Worm (Caenorhabditis elegans): ENCODE results near the gene srx-125.
A peak's percentile ranks its signal among the peaks of the same experiment; 100 is the strongest.

The srx-125 gene

DNA sequence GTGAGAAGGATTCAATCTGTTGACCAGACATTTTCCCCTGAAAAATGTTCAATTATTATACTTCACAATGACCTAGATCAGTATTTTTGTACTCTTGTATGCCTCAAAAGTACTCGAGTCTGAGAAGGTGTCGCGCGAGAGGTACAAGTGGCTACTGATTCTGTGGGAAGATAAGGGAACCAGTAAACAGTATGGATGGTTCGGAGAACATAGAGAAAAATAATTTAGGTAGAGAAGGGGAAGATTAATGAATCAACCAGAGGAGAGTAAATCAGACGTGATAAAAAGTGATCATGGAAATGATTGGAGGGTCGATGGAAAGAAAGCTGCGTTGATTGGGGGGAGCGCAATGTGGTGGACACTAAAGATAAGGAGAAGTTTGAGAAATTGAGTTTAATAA lies 22.3 kb downstream of the srx-125 start (continued):
- TF ChIP-seq F13H6.1 (tag; optimal IDR thresholded peaks at IDR 0.05) (no peak), aly-2 (tag; optimal IDR thresholded peaks at IDR 0.05) (no peak), nhr-21 (tag; optimal IDR thresholded peaks at IDR 0.05) (peak; percentile 64), snpc-4 (tag; optimal IDR thresholded peaks at IDR 0.05) (no peak), nhr-23 (tag; optimal IDR thresholded peaks at IDR 0.05) (no peak)

DNA sequence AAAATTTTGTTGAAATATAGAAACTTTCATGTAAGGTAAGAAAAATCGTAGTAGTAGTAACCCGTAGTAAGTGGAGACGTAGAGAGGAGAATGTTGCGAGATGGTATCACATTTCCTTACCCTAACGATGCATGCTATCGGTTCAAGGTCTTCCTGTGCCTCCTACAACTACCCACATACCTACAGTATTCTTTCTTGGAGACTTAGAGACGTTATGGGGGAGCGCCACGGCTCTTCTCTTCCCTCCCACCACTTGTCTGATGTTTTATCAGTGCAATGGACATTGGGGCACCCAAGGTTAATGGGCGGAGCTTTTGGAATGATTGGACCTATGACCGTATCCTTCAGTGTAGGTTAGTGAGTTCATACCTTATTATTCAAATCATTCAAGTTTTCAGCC lies 23.8 kb downstream of the srx-125 start:
- TF ChIP-seq lin-11 (tag; optimal IDR thresholded peaks at IDR 0.05) (no peak), C34F6.9 (tag; optimal IDR thresholded peaks at IDR 0.05) (no peak), nhr-129 (tag; optimal IDR thresholded peaks at IDR 0.05) (peak; percentile 23), ceh-16 (tag; optimal IDR thresholded peaks at IDR 0.05) (peak; percentile 59), zag-1 (tag; optimal IDR thresholded peaks at IDR 0.05) (no peak), lsy-2 (tag; optimal IDR thresholded peaks at IDR 0.05) (peak in 1 of 2 experiments; percentile 18), aly-2 (tag; optimal IDR thresholded peaks at IDR 0.05) (no peak), F13H6.1 (tag; optimal IDR thresholded peaks at IDR 0.05) (no peak), fos-1 (tag; optimal IDR thresholded peaks at IDR 0.05) (peak; percentile 1), gmeb-1 (tag; optimal IDR thresholded peaks at IDR 0.05) (peak; percentile 17), snpc-4 (tag; optimal IDR thresholded peaks at IDR 0.05) (no peak), sma-9 (GFP tag; optimal IDR thresholded peaks at IDR 0.05) (peak; percentile 71), sma-9 (tag; optimal IDR thresholded peaks at IDR 0.05) (no peak), sma-3 (GFP tag; optimal IDR thresholded peaks at IDR 0.05) (peak; percentile 7), blmp-1 (tag; optimal IDR thresholded peaks at IDR 0.05; ENCODE audit: insufficient read depth) (no peak), nhr-6 (tag; optimal IDR thresholded peaks at IDR 0.05) (no peak), nhr-25 (tag; optimal IDR thresholded peaks at IDR 0.05) (no peak), ztf-1 (GFP tag; conservative IDR thresholded peaks at IDR 0.05) (no peak), ama-1 (optimal IDR thresholded peaks at IDR 0.05) (no peak), nhr-11 (tag; optimal IDR thresholded peaks at IDR 0.05) (no peak), ztf-11 (tag; optimal IDR thresholded peaks at IDR 0.05) (no peak), nhr-12 (tag; optimal IDR thresholded peaks at IDR 0.05) (no peak)

DNA sequence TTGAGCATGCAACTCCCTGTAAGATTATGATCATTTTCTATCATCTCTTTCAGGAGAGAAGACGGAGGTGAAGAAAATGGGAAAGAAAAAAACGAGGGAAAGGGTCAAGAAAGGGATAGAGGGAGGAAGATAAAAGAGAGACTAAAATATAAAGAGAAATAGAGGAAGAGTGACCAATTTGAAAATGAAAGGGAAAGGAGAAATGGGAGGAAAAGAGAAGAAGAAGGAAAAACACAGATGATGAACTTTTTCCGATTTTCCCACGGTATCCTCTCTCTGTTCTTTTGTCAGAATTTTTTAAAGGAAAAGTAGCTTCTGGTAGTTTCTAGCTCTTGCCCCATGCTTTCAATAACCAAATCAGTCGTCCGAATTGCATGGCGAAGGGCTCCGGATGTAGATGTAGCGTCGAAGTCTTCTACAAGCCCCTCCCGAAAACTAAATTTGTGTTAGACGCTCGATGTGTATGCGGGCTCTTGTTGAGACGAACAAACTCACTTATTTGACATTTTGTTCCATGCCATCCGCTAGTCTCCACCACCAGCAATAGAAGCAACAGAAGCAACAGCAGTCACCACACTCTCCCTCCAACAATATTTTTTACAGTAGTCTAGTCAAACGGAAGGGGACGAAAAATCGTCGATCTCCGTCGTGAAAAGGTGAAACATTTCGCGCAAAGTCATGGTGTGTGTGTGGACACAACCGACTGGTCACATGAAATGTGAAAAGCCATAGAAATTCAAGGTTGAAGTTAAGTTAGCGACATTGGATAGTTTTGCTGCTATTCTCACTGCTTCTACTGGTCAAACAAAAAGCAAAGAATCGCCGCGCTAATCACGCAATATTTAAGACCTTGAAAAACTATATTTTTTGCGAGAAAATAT lies 24.5 kb downstream of the srx-125 start, which contains the start of gene somi-1:
Gene somi-1, minus strand, starts transcription at position 18 of the 881 bp plus-strand sequence.
- no peak for TF ChIP-seq crh-2 (tag; optimal IDR thresholded peaks at IDR 0.05)
- peak; percentile 96 for TF ChIP-seq blmp-1 (tag; optimal IDR thresholded peaks at IDR 0.05; ENCODE audit: insufficient read depth)
- TF ChIP-seq aly-2 (tag; optimal IDR thresholded peaks at IDR 0.05) = no peak
- TF ChIP-seq nhr-237 (tag; optimal IDR thresholded peaks at IDR 0.05) = no peak
- TF ChIP-seq Y55F3AM.14 (GFP tag; optimal IDR thresholded peaks at IDR 0.05) = no peak
- no peak for TF ChIP-seq nhr-23 (tag; optimal IDR thresholded peaks at IDR 0.05)
- TF ChIP-seq nhr-21 (tag; optimal IDR thresholded peaks at IDR 0.05) = peak; percentile 28
- TF ChIP-seq ama-1 (optimal IDR thresholded peaks at IDR 0.05) = no peak
- no peak for TF ChIP-seq ztf-1 (GFP tag; conservative IDR thresholded peaks at IDR 0.05)
- TF ChIP-seq unc-39 (tag; optimal IDR thresholded peaks at IDR 0.05) = no peak
- TF ChIP-seq unc-55 (GFP tag; optimal IDR thresholded peaks at IDR 0.05) = no peak
- TF ChIP-seq F13H6.1 (tag; optimal IDR thresholded peaks at IDR 0.05) = peak; percentile 32
- no peak for TF ChIP-seq lin-11 (tag; optimal IDR thresholded peaks at IDR 0.05)
- TF ChIP-seq snpc-4 (tag; optimal IDR thresholded peaks at IDR 0.05) = no peak
- TF ChIP-seq lsy-2 (tag; optimal IDR thresholded peaks at IDR 0.05) = no peak
- TF ChIP-seq dmd-4 (tag; optimal IDR thresholded peaks at IDR 0.05) = no peak
- no peak for TF ChIP-seq zag-1 (tag; optimal IDR thresholded peaks at IDR 0.05)
- no peak for TF ChIP-seq alr-1 (tag; optimal IDR thresholded peaks at IDR 0.05)
- no peak for TF ChIP-seq ztf-4 (tag; optimal IDR thresholded peaks at IDR 0.05)
- TF ChIP-seq nhr-12 (tag; optimal IDR thresholded peaks at IDR 0.05) = no peak
- no peak for TF ChIP-seq peb-1 (tag; optimal IDR thresholded peaks at IDR 0.05)
- TF ChIP-seq mab-5 (tag; optimal IDR thresholded peaks at IDR 0.05) = no peak
- no peak for TF ChIP-seq R02D3.7 (tag; optimal IDR thresholded peaks at IDR 0.05)
- peak; percentile 71 for TF ChIP-seq nhr-25 (tag; optimal IDR thresholded peaks at IDR 0.05)
- TF ChIP-seq nhr-10 (tag; optimal IDR thresholded peaks at IDR 0.05) = no peak
- TF ChIP-seq egl-27 (tag; optimal IDR thresholded peaks at IDR 0.05) = peak; percentile 56
- TF ChIP-seq lin-13 (GFP tag; optimal IDR thresholded peaks at IDR 0.05) = peak; percentile 1
- no peak for TF ChIP-seq ZK546.5 (tag; optimal IDR thresholded peaks at IDR 0.05)
- no peak for TF ChIP-seq gmeb-1 (tag; optimal IDR thresholded peaks at IDR 0.05)
- TF ChIP-seq ztf-11 (tag; optimal IDR thresholded peaks at IDR 0.05) = no peak
- TF ChIP-seq ceh-82 (tag; optimal IDR thresholded peaks at IDR 0.05) = no peak
- no peak for TF ChIP-seq ceh-16 (tag; optimal IDR thresholded peaks at IDR 0.05)
- TF ChIP-seq elt-3 (tag; optimal IDR thresholded peaks at IDR 0.05) = no peak
- peak; percentile 15 for TF ChIP-seq C34F6.9 (tag; optimal IDR thresholded peaks at IDR 0.05)
- TF ChIP-seq fos-1 (tag; optimal IDR thresholded peaks at IDR 0.05) = peak; percentile 8
- no peak for TF ChIP-seq unc-62 (GFP tag; optimal IDR thresholded peaks at IDR 0.05)
- no peak for TF ChIP-seq nhr-77 (tag; optimal IDR thresholded peaks at IDR 0.05)
- no peak for TF ChIP-seq lin-39 (tag; optimal IDR thresholded peaks at IDR 0.05)
- no peak for TF ChIP-seq elt-1 (tag; optimal IDR thresholded peaks at IDR 0.05)
- TF ChIP-seq sem-4 (tag; optimal IDR thresholded peaks at IDR 0.05) = no peak
- TF ChIP-seq nhr-6 (tag; optimal IDR thresholded peaks at IDR 0.05) = no peak
- TF ChIP-seq nhr-129 (tag; optimal IDR thresholded peaks at IDR 0.05) = no peak
- TF ChIP-seq sma-9 (GFP tag; optimal IDR thresholded peaks at IDR 0.05) = peak; percentile 78
- no peak for TF ChIP-seq sma-9 (tag; optimal IDR thresholded peaks at IDR 0.05)
